Fruit fly (Drosophila melanogaster): ENCODE results near the gene CG42554.

Gene CG42554

DNA sequence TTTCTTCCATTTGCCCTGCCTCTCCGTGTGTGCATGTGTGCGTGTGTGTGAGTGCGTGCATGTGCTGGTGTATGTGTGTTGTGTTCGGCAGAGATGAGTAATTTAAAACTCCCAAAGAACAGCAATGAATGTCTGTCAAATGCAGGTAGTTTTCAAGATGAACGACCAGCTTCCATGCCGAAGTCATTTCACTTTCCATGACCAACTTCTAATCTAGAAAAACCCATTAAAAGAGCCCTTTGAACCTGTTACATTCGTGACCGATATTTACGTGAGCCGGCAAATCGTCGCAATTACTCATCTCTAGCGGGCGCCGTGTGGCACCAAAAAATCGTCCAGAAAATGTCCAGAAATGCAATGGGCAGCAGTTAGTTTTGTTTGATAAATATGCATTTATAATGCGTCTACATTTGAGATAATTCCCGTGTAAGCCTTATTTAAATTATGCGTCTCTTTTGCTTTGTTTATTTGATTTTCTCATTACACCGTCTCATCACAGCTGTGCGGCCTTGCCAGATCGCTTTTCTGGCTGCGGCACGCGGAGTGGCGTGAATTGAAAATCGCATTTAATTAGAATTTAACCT is 37.0 kb downstream of the CG42554 start (continued):
- TF ChIP-seq CG6163 (GFP tag; IDR thresholded peaks at IDR 0.05) (peak; percentile 45; the same call in 1 of the 3 replicates), topi (GFP tag; optimal IDR thresholded peaks at IDR 0.05) (peak; percentile 40), Ets21C (GFP tag; optimal IDR thresholded peaks at IDR 0.05) (peak; percentile 42), Sox15 (GFP tag; optimal IDR thresholded peaks at IDR 0.05) (peak; percentile 40), Eip75B (GFP tag; optimal IDR thresholded peaks at IDR 0.05) (peak; percentile 40), acj6 (GFP tag; optimal IDR thresholded peaks at IDR 0.05) (peak; percentile 51), fd85E (GFP tag; optimal IDR thresholded peaks at IDR 0.05) (no peak), achi (GFP tag; optimal IDR thresholded peaks at IDR 0.05) (peak; percentile 67), CG11902 (GFP tag; optimal IDR thresholded peaks at IDR 0.05) (no peak), Gug (GFP tag; IDR thresholded peaks at IDR 0.05) (peak; percentile 32; the same call in 1 of the 2 replicates), salr (GFP tag; optimal IDR thresholded peaks at IDR 0.05) (peak in 1 of 2 experiments; percentile 22), Sox14 (GFP tag; optimal IDR thresholded peaks at IDR 0.05) (peak; percentile 73)

DNA sequence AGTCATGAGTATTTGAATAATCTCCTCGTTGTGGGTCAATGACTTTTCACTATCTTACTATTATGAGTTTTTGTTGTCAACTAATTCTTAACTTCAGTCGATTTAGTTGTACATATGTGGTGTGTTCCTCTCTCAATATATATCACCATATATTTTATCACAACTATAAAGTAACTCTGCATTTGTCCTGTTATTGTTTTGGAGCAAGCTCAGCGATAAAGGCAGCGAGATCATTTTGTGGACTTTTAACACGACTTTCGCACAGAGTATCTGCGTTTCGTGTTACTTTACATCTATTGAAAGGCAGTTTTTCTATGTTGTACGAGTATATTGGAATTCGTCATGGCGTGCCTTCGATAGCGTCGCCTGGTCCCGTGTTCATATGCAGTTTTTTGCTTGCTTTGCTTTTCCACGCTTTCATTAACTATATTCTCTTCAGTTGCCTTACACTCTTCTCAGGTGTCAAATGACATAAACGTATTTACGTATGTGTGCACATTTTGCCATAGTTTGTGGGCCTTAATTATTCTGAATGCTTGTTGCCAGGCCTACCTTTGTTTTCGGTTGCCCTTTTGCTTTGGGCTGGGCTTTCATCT is 40.0 kb downstream of the CG42554 start:
- TF ChIP-seq CG6163 (GFP tag; IDR thresholded peaks at IDR 0.05) (peak; percentile 35; the same call in 2 of the 3 replicates), Blimp-1 (GFP tag; optimal IDR thresholded peaks at IDR 0.05) (no peak), CG6276 (GFP tag; optimal IDR thresholded peaks at IDR 0.05) (peak; percentile 35), CG8319 (GFP tag; optimal IDR thresholded peaks at IDR 0.05) (no peak), acj6 (GFP tag; optimal IDR thresholded peaks at IDR 0.05) (no peak), esn (GFP tag; optimal IDR thresholded peaks at IDR 0.05) (no peak), CG4318 (GFP tag; optimal IDR thresholded peaks at IDR 0.05) (no peak), CG32006 (GFP tag; optimal IDR thresholded peaks at IDR 0.05) (peak; percentile 54), Eip78C (GFP tag) (peak; percentile 4), Met (GFP tag; optimal IDR thresholded peaks at IDR 0.05) (no peak), CG16779 (tag; optimal IDR thresholded peaks at IDR 0.05) (no peak), CG6854 (GFP tag; optimal IDR thresholded peaks at IDR 0.05) (no peak), CG11902 (GFP tag; optimal IDR thresholded peaks at IDR 0.05) (no peak), CG15336 (GFP tag; IDR thresholded peaks at IDR 0.05) (peak; percentile 18; the same call in 1 of the 2 replicates), Hr38 (GFP tag; optimal IDR thresholded peaks at IDR 0.05) (no peak), CG10669 (GFP tag; optimal IDR thresholded peaks at IDR 0.05) (no peak), Hr4 (GFP tag; optimal IDR thresholded peaks at IDR 0.05) (peak; percentile 34), CG7368 (GFP tag; optimal IDR thresholded peaks at IDR 0.05) (no peak), CG8119 (GFP tag; IDR thresholded peaks at IDR 0.05) (no peak), achi (GFP tag; optimal IDR thresholded peaks at IDR 0.05) (peak; percentile 11), Gug (GFP tag; IDR thresholded peaks at IDR 0.05) (no peak), svp (GFP tag) (no peak), ss (GFP tag; optimal IDR thresholded peaks at IDR 0.05) (no peak), pdm3 (GFP tag; optimal IDR thresholded peaks at IDR 0.05) (no peak), dsx (GFP tag; optimal IDR thresholded peaks at IDR 0.05; ENCODE audit: poor library complexity, severe bottlenecking) (no peak), dac (GFP tag; optimal IDR thresholded peaks at IDR 0.05) (no peak), CG1621 (tag; optimal IDR thresholded peaks at IDR 0.05) (no peak), eg (GFP tag; IDR thresholded peaks at IDR 0.05) (no peak), CG3032 (tag; optimal IDR thresholded peaks at IDR 0.05) (no peak), CG6808 (GFP tag; optimal IDR thresholded peaks at IDR 0.05) (no peak), fd85E (GFP tag; optimal IDR thresholded peaks at IDR 0.05) (no peak), CG9139 (GFP tag; optimal IDR thresholded peaks at IDR 0.05) (no peak)

DNA sequence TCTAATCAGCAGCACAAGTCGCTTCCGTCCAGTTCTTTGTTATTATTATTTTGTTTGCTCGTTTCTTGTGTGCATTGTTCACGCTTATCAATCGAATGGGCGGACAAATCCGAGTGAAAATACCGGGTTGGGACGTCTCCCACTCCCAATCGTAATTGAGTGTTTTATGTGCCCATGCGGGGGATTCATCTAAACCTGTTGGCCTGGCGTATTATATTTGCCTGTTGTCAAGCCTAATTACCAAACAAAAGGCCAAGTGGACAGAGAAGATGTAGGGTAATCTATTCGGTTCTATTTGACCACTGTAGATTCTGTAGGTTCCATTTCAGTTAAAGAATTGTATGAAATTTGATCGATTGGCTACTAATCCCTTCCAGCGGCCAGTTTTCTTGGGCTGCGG is 40.6 kb downstream of the CG42554 start:
- TF ChIP-seq eg (GFP tag; IDR thresholded peaks at IDR 0.05), result 0 out of 3 replicates have a peak, but pooled peaks have one; percentile 35
- no peak for TF ChIP-seq CG10631 (GFP tag; optimal IDR thresholded peaks at IDR 0.05)
- no peak for TF ChIP-seq achi (GFP tag; optimal IDR thresholded peaks at IDR 0.05)
- TF ChIP-seq Sox14 (GFP tag; optimal IDR thresholded peaks at IDR 0.05), result peak; percentile 24

All from whole organism, prepupa.